Worm (Caenorhabditis elegans) whole organism, young adult: ENCODE measurements around the gene ttbk-8.1.

ENCODE experiments used
- ceh-100 ChIP-seq: fragments of 200-800 bp; sonication (Bioruptor generic); IDR thresholded peaks from 2 replicates; pipeline ENCODE4 v1.3.6; 2022; ENCODE audit warnings: missing genetic modification reagents, missing genetic modification characterization, missing compliant biosample characterization
- dpl-1 ChIP-seq: fragments of 150-350 bp; optimal IDR thresholded peaks from 2 replicates; lab custom pipeline; 2014; ENCODE audit warnings: missing biosample characterization, missing genetic modification reagents, missing genetic modification characterization
- ztf-28 ChIP-seq: fragments of 200-800 bp; sonication (Bioruptor generic); IDR thresholded peaks from 2 replicates; pipeline ENCODE4 v1.3.6; 2022; ENCODE audit warnings: missing genetic modification reagents, missing genetic modification characterization, missing compliant biosample characterization

DNA sequence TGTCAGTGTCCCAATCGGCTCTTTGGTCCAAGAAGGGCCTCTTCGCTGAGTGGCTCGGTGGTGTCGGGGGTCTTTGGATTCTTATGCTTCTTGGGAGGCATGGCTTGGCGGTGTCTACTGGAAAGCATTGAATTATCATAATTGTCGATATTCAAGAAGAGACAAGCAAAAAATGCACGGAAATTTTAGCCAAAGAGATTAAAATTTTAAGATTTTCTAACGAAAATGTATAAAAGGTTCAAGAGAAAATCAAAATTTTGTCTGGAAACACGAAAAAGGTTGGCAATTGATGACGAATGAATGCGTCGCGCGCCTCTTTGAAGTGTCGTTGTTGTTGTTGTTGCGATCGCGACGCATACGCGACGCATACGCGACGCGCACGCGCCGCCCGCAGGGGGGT, 11.2 kb upstream of the ttbk-8.1 start, which contains the start of gene Y38H8A.12:
- TF ChIP-seq ceh-100 (no peak), dpl-1 (GFP tag; lab: Kevin White, UChicago) (no peak), ztf-28 (GFP tag; lab: Robert Waterston, UW) (no peak)
